Worm (Caenorhabditis elegans): ENCODE data around the gene Y62H9A.15.

The Y62H9A.15 gene

ce11 chrX:11908226-11908625, 1.7 kb downstream of the Y62H9A.15 start:
- TF ChIP-seq pqm-1 (tag; optimal IDR thresholded peaks at IDR 0.05) (peak; percentile 16), spr-3 (GFP tag; optimal IDR thresholded peaks at IDR 0.05) (no peak), Y105C5A.15 (GFP tag; IDR thresholded peaks at IDR 0.05) (no peak), ceh-32 (tag; optimal IDR thresholded peaks at IDR 0.05; ENCODE audit: poor library complexity) (no peak), daf-8 (GFP tag; IDR thresholded peaks at IDR 0.05) (no peak), madf-9 (GFP tag; conservative IDR thresholded peaks at IDR 0.05) (no peak), Y75B8A.6 (GFP tag; IDR thresholded peaks at IDR 0.05) (no peak), Y5F2A.4 (GFP tag; optimal IDR thresholded peaks at IDR 0.05) (no peak), dmd-6 (GFP tag; IDR thresholded peaks at IDR 0.05) (no peak), nhr-102 (tag; optimal IDR thresholded peaks at IDR 0.05) (no peak), aly-2 (tag; optimal IDR thresholded peaks at IDR 0.05) (no peak), aha-1 (tag) (peak; percentile 70), lin-1 (GFP tag; IDR thresholded peaks at IDR 0.05) (no peak), daf-16 (GFP tag; optimal IDR thresholded peaks at IDR 0.05) (no peak), daf-16 (tag; optimal IDR thresholded peaks at IDR 0.05) (peak; percentile 55), daf-12 (tag; optimal IDR thresholded peaks at IDR 0.05) (no peak), ces-1 (GFP tag; optimal IDR thresholded peaks at IDR 0.05) (no peak)

ce11 chrX:11907263-11907662, 2.7 kb downstream of the Y62H9A.15 start, which contains the start of gene Y62H9A.11:
Gene Y62H9A.11 (minus strand): TSS chrX:11907363.
- TF ChIP-seq ceh-82 (tag; optimal IDR thresholded peaks at IDR 0.05) (no peak), tra-1 (GFP tag; IDR thresholded peaks at IDR 0.05) (no peak), attf-4 (tag; optimal IDR thresholded peaks at IDR 0.05) (no peak), nhr-77 (tag; optimal IDR thresholded peaks at IDR 0.05) (no peak), jun-1 (tag; optimal IDR thresholded peaks at IDR 0.05) (no peak), dpl-1 (GFP tag; optimal IDR thresholded peaks at IDR 0.05) (no peak), F49E8.2 (tag; optimal IDR thresholded peaks at IDR 0.05; ENCODE audit: borderline replicate concordance) (no peak), nhr-102 (tag; optimal IDR thresholded peaks at IDR 0.05) (no peak), hlh-11 (tag; optimal IDR thresholded peaks at IDR 0.05) (no peak)

- peak in 1 of 2 experiments; percentile 95 for TF ChIP-seq unc-62 (GFP tag; optimal IDR thresholded peaks at IDR 0.05 in 1 of 2)
- no peak for TF ChIP-seq unc-62 (tag; optimal IDR thresholded peaks at IDR 0.05)
- TF ChIP-seq R02D3.7 (tag; optimal IDR thresholded peaks at IDR 0.05) = no peak
Observed at ce11 chrX:11906626-11907025, 3.3 kb downstream of the Y62H9A.15 start.

ce11 chrX:11902661-11903060, 7.3 kb downstream of the Y62H9A.15 start, which contains the start of gene Y62H9A.10:
Gene Y62H9A.10 (minus strand): TSS chrX:11902761.
- TF ChIP-seq nhr-102 (tag; optimal IDR thresholded peaks at IDR 0.05) (no peak), dve-1 (tag; optimal IDR thresholded peaks at IDR 0.05; ENCODE audit: insufficient read depth) (no peak), aha-1 (tag) (no peak), F49E8.2 (tag; optimal IDR thresholded peaks at IDR 0.05; ENCODE audit: borderline replicate concordance) (no peak), tra-1 (GFP tag; IDR thresholded peaks at IDR 0.05) (no peak), jun-1 (tag; optimal IDR thresholded peaks at IDR 0.05) (no peak), lir-3 (tag; optimal IDR thresholded peaks at IDR 0.05) (no peak), mes-2 (tag; optimal IDR thresholded peaks at IDR 0.05; ENCODE audit: poor library complexity, severe bottlenecking) (no peak), dmd-9 (GFP tag; IDR thresholded peaks at IDR 0.05) (no peak), zip-2 (tag; optimal IDR thresholded peaks at IDR 0.05) (no peak), ZK337.2 (GFP tag; IDR thresholded peaks at IDR 0.05) (no peak), mep-1 (tag; optimal IDR thresholded peaks at IDR 0.05) (no peak), T26A8.4 (GFP tag; IDR thresholded peaks at IDR 0.05) (no peak), ceh-82 (tag; optimal IDR thresholded peaks at IDR 0.05) (no peak), nhr-48 (tag; optimal IDR thresholded peaks at IDR 0.05) (no peak), ces-1 (GFP tag; optimal IDR thresholded peaks at IDR 0.05) (no peak), hlh-30 (tag; optimal IDR thresholded peaks at IDR 0.05; ENCODE audit: insufficient read depth) (no peak), dmd-8 (GFP tag; IDR thresholded peaks at IDR 0.05) (no peak)
